Worm (Caenorhabditis elegans): ENCODE results near the gene F44E2.7.

The F44E2.7 gene

ce11 chrIII:8797211-8797733 lies 51.0 kb downstream of the F44E2.7 start (continued):
- TF ChIP-seq Y105C5A.15 (GFP tag; IDR thresholded peaks at IDR 0.05): no peak
- peak; percentile 56 for TF ChIP-seq mes-2 (tag; optimal IDR thresholded peaks at IDR 0.05; ENCODE audit: poor library complexity, severe bottlenecking)
- no peak for TF ChIP-seq F26F4.8 (GFP tag; conservative IDR thresholded peaks at IDR 0.05)
- no peak for TF ChIP-seq vab-7 (GFP tag; IDR thresholded peaks at IDR 0.05)
- TF ChIP-seq nhr-41 (GFP tag; IDR thresholded peaks at IDR 0.05): peak; percentile 54; the same call in 1 of the 2 replicates
- no peak for TF ChIP-seq dmd-8 (GFP tag; IDR thresholded peaks at IDR 0.05)
- no peak for TF ChIP-seq snpc-4 (tag; optimal IDR thresholded peaks at IDR 0.05)
- 0 out of 2 replicates have a peak, but pooled peaks have one; percentile 41 for TF ChIP-seq ZK337.2 (GFP tag; IDR thresholded peaks at IDR 0.05)
- TF ChIP-seq F37D6.2 (tag; optimal IDR thresholded peaks at IDR 0.05): peak; percentile 80
- no peak for TF ChIP-seq dmd-9 (GFP tag; IDR thresholded peaks at IDR 0.05)
- TF ChIP-seq gei-8 (GFP tag; optimal IDR thresholded peaks at IDR 0.05): peak; percentile 72
- TF ChIP-seq unc-62 (GFP tag; optimal IDR thresholded peaks at IDR 0.05 in 1 of 2): peak in 1 of 2 experiments; percentile 93
- TF ChIP-seq unc-62 (tag; optimal IDR thresholded peaks at IDR 0.05): no peak
- no peak for TF ChIP-seq ceh-32 (tag; optimal IDR thresholded peaks at IDR 0.05; ENCODE audit: poor library complexity)
- TF ChIP-seq hmg-1.1 (GFP tag; IDR thresholded peaks at IDR 0.05): peak; percentile 80
- TF ChIP-seq hif-1 (tag; optimal IDR thresholded peaks at IDR 0.05): peak; percentile 46 to 80
- peak; percentile 78 for TF ChIP-seq nhr-102 (tag; optimal IDR thresholded peaks at IDR 0.05)
- TF ChIP-seq daf-16 (GFP tag; optimal IDR thresholded peaks at IDR 0.05): peak in 1 of 2 experiments; percentile 12
- TF ChIP-seq daf-16 (tag; optimal IDR thresholded peaks at IDR 0.05): peak; percentile 79
- TF ChIP-seq lsy-2 (tag; optimal IDR thresholded peaks at IDR 0.05): peak; percentile 90 to 94
- TF ChIP-seq nhr-76 (tag; optimal IDR thresholded peaks at IDR 0.05): no peak
- no peak for TF ChIP-seq unc-39 (tag; optimal IDR thresholded peaks at IDR 0.05)
- TF ChIP-seq R02D3.7 (tag; optimal IDR thresholded peaks at IDR 0.05): no peak
- TF ChIP-seq mep-1 (tag; optimal IDR thresholded peaks at IDR 0.05): peak; percentile 92
- TF ChIP-seq dve-1 (tag; optimal IDR thresholded peaks at IDR 0.05; ENCODE audit: insufficient read depth): peak; percentile 97
- TF ChIP-seq lin-1 (GFP tag; IDR thresholded peaks at IDR 0.05): peak; percentile 70
- no peak for TF ChIP-seq Y75B8A.6 (GFP tag; IDR thresholded peaks at IDR 0.05)
- peak; percentile 96 for TF ChIP-seq hlh-30 (tag; optimal IDR thresholded peaks at IDR 0.05; ENCODE audit: insufficient read depth)
- 0 out of 2 replicates have a peak, but pooled peaks have one; percentile 66 for TF ChIP-seq egl-43 (GFP tag; IDR thresholded peaks at IDR 0.05)

All from whole organism, L4 larva.